Worm (Caenorhabditis elegans): Measurements from ENCODE around the gene suf-1.
A peak's percentile ranks its signal among the peaks of the same experiment; 100 is the strongest.

The suf-1 gene

DNA sequence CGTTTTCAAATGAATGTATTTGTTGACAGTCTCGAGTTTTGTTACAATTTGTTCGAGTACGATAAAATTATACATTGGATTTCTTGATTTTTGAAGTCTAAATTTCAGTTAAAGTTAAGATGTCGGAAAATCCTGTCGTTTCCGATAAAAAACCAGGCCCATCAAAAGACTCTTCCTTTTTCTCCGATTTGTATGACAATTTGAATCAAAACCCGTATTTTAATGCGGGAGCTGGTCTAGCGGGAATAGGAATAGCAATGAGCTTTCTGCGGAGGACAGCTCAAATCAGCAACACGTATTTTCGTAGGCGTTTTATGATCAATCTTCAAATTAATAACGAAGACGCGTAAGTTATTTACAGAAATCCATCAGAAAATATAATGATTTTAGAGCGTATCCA, 32.7 kb upstream of the suf-1 start, which contains the start of gene bcs-1:
Gene bcs-1, plus strand, starts transcription at position 109 of the 400 bp plus-strand sequence.
- TF ChIP-seq ztf-16 (tag; optimal IDR thresholded peaks at IDR 0.05) (no peak), pros-1 (tag; optimal IDR thresholded peaks at IDR 0.05) (no peak), odd-2 (tag; optimal IDR thresholded peaks at IDR 0.05) (no peak), sox-2 (GFP tag; IDR thresholded peaks at IDR 0.05) (no peak), fkh-10 (GFP tag; optimal IDR thresholded peaks at IDR 0.05) (no peak)

DNA sequence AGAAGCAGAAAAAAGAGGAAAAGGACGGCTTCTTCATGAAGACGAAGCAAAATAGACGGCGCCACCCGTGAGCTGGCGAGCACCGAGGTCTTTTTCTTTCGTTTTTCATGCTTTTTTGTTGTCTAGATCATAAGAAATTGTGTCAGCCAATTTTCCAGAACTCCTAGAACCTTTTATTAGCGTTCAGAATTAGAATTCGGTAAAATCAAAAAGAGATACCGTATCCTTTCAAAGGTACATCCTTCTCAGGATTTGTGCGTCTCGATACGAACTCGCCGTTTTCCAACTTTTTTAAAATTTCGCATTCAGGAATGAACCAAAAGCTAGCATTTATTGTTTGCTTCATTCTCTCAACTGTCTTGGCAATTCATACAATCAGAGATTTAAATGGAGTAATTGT, 30.6 kb upstream of the suf-1 start, which contains the start of gene F54C9.7:
Gene F54C9.7, plus strand, starts transcription at position 301 of the 400 bp plus-strand sequence.
- no peak for TF ChIP-seq ztf-16 (tag; optimal IDR thresholded peaks at IDR 0.05)
- TF ChIP-seq ceh-18 (tag; optimal IDR thresholded peaks at IDR 0.05): no peak
- TF ChIP-seq elt-4 (tag; optimal IDR thresholded peaks at IDR 0.05): no peak

- TF ChIP-seq hlh-30 (tag; optimal IDR thresholded peaks at IDR 0.05; ENCODE audit: insufficient read depth) (no peak), zip-5 (tag; optimal IDR thresholded peaks at IDR 0.05) (no peak), nhr-232 (tag; optimal IDR thresholded peaks at IDR 0.05) (no peak), nhr-11 (tag; optimal IDR thresholded peaks at IDR 0.05) (no peak), sox-2 (GFP tag; IDR thresholded peaks at IDR 0.05) (no peak), tbx-2 (tag; optimal IDR thresholded peaks at IDR 0.05) (no peak), F13H6.1 (tag; optimal IDR thresholded peaks at IDR 0.05) (no peak), ceh-22 (tag; optimal IDR thresholded peaks at IDR 0.05) (no peak), dve-1 (tag; optimal IDR thresholded peaks at IDR 0.05) (no peak), che-1 (tag; optimal IDR thresholded peaks at IDR 0.05) (no peak), unc-86 (tag; optimal IDR thresholded peaks at IDR 0.05) (no peak), T23F11.4 (GFP tag; optimal IDR thresholded peaks at IDR 0.05) (no peak), Y22D7AL.16 (tag; optimal IDR thresholded peaks at IDR 0.05) (no peak), C38D4.7 (GFP tag; optimal IDR thresholded peaks at IDR 0.05) (no peak), gmeb-2 (tag; optimal IDR thresholded peaks at IDR 0.05) (no peak), ceh-31 (tag; optimal IDR thresholded peaks at IDR 0.05) (no peak), ceh-30 (tag; optimal IDR thresholded peaks at IDR 0.05) (no peak)
Observed at ce11 chrII:8575184-8575583, 28.5 kb upstream of the suf-1 start, which contains the start of gene puf-5. puf-5 (plus strand) TSS chrII:8575541.

ce11 chrII:8577509-8578099, 26.0 kb upstream of the suf-1 start, which contains the start of gene F54C9.9:
F54C9.9 (plus strand) TSS chrII:8578049.
- TF ChIP-seq odd-2 (tag; optimal IDR thresholded peaks at IDR 0.05) (no peak), pha-4 (tag; optimal IDR thresholded peaks at IDR 0.05) (no peak), ets-4 (tag; optimal IDR thresholded peaks at IDR 0.05) (no peak), Y22D7AL.16 (tag; optimal IDR thresholded peaks at IDR 0.05) (no peak), che-1 (tag; optimal IDR thresholded peaks at IDR 0.05) (no peak), ceh-6 (GFP tag; optimal IDR thresholded peaks at IDR 0.05) (no peak), hlh-13 (GFP tag; optimal IDR thresholded peaks at IDR 0.05) (no peak)

DNA sequence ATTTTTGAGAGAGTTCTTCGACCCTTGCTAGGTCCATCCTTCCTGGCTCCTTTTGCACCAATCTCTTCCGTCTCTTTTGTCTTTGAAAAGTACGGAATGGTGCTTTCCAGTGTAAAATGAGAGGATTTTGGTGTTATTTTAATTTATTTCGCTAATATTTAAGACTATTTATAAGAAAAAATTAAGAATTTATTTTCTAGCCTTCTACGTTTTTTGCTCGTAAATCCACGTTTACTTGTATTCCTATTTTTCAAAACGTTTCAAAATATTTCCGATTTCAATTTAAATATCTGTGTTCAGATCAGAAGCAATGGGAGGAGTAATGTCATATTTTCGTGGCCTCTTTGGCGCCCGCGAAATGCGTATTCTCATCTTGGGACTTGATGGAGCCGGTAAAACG, 21.9 kb upstream of the suf-1 start, which contains the start of gene arl-1:
Gene arl-1, plus strand, starts transcription at position 301 of the 400 bp plus-strand sequence.
- TF ChIP-seq fkh-6 (tag; optimal IDR thresholded peaks at IDR 0.05) (no peak), unc-42 (tag; optimal IDR thresholded peaks at IDR 0.05) (no peak), ceh-22 (tag; optimal IDR thresholded peaks at IDR 0.05) (no peak), ets-4 (tag; optimal IDR thresholded peaks at IDR 0.05) (no peak)

ce11 chrII:8583035-8583434, 20.6 kb upstream of the suf-1 start:
- TF ChIP-seq ama-1 (optimal IDR thresholded peaks at IDR 0.05) (peak; percentile 33), lim-6 (tag; optimal IDR thresholded peaks at IDR 0.05) (no peak)
